Worm (Caenorhabditis elegans) whole organism, L4 larva: Measurements from ENCODE around the gene C50D2.1.

ENCODE experiments used
- F37D6.2 ChIP-seq: sonication (generic microtip); optimal IDR thresholded peaks from 2 replicates; lab custom pipeline; 2016; ENCODE audit warnings: mild to moderate bottlenecking, missing genetic modification characterization, missing compliant biosample characterization
- R02D3.7 ChIP-seq: fragments of 150-350 bp; sonication (generic microtip); optimal IDR thresholded peaks from 3 replicates; lab custom pipeline; 2014; ENCODE audit warnings: missing biosample characterization, missing genetic modification characterization
- ZK546.5 ChIP-seq, 2 experiments: sonication (generic microtip); optimal IDR thresholded peaks; 2 replicates each; lab custom pipeline; 2017; ENCODE audit warnings: missing biosample characterization in 2 of 2, missing genetic modification characterization in 2 of 2
- aha-1 ChIP-seq: fragments of 150-350 bp; peaks from one replicate; lab custom pipeline; 2014; ENCODE audit warnings: missing biosample characterization, missing genetic modification characterization
- arid-1 ChIP-seq: fragments of 200-800 bp; sonication (Bioruptor generic); conservative IDR thresholded peaks from 2 replicates; pipeline ENCODE4 v1.3.6; 2022; ENCODE audit warnings: missing genetic modification reagents, missing genetic modification characterization, missing compliant biosample characterization
- cey-2 ChIP-seq: sonication (generic microtip); optimal IDR thresholded peaks from 3 replicates; lab custom pipeline; 2017; ENCODE audit warnings: missing genetic modification characterization, mild to moderate bottlenecking, missing compliant biosample characterization, antibody characterized with exemption, borderline replicate concordance; ENCODE audit not compliant: insufficient read depth
- ctbp-1 ChIP-seq: fragments of 200-800 bp; sonication (Bioruptor generic); IDR thresholded peaks from 2 replicates; pipeline ENCODE4 v1.3.6; 2022; ENCODE audit warnings: missing genetic modification reagents, missing genetic modification characterization, missing compliant biosample characterization
- daf-16 ChIP-seq, 3 experiments: sonication (generic microtip); optimal IDR thresholded peaks; 2 replicates each; lab custom pipeline; 2016 to 2017; ENCODE audit warnings: missing genetic modification characterization in 3 of 3, missing genetic modification reagents in 3 of 3, mild to moderate bottlenecking in 2 of 3, missing compliant biosample characterization in 2 of 3, missing biosample characterization in 1 of 3, moderate library complexity in 1 of 3
- dmd-6 ChIP-seq: fragments of 200-800 bp; sonication (Bioruptor generic); IDR thresholded peaks from 2 replicates; pipeline ENCODE4 v1.3.6; 2022; ENCODE audit warnings: missing genetic modification reagents, missing genetic modification characterization, missing compliant biosample characterization
- dmd-8 ChIP-seq: fragments of 200-800 bp; sonication (Bioruptor generic); IDR thresholded peaks from 2 replicates; pipeline ENCODE4 v1.3.6; 2022; ENCODE audit warnings: missing genetic modification characterization, missing compliant biosample characterization
- dve-1 ChIP-seq: sonication (generic microtip); optimal IDR thresholded peaks from 2 replicates; lab custom pipeline; 2017; ENCODE audit warnings: antibody characterized with exemption, mild to moderate bottlenecking, missing genetic modification characterization, missing compliant biosample characterization; ENCODE audit not compliant: insufficient read depth
- egl-43 ChIP-seq: fragments of 200-800 bp; sonication (Bioruptor generic); IDR thresholded peaks from 2 replicates; pipeline ENCODE4 v1.3.6; 2022; ENCODE audit warnings: missing genetic modification reagents, missing genetic modification characterization, missing compliant biosample characterization
- gei-8 ChIP-seq: fragments of 200-800 bp; sonication (Bioruptor generic); optimal IDR thresholded peaks from 2 replicates; lab custom pipeline; 2018; ENCODE audit warnings: mild to moderate bottlenecking, missing genetic modification characterization, missing compliant biosample characterization
- hlh-11 ChIP-seq: fragments of 200-800 bp; sonication (Bioruptor generic); optimal IDR thresholded peaks from 2 replicates; lab custom pipeline; 2018; ENCODE audit warnings: mild to moderate bottlenecking, missing genetic modification characterization, missing compliant biosample characterization
- hlh-30 ChIP-seq: sonication (generic microtip); optimal IDR thresholded peaks from 2 replicates; lab custom pipeline; 2017; ENCODE audit warnings: antibody characterized with exemption, mild to moderate bottlenecking, missing genetic modification characterization, missing compliant biosample characterization; ENCODE audit not compliant: insufficient read depth
- jun-1 ChIP-seq: fragments of 150-350 bp; optimal IDR thresholded peaks from 2 replicates; lab custom pipeline; 2014; ENCODE audit warnings: missing biosample characterization, missing genetic modification reagents, missing genetic modification characterization
- lin-1 ChIP-seq: fragments of 200-800 bp; sonication (Bioruptor generic); IDR thresholded peaks from 2 replicates; pipeline ENCODE4 v1.3.6; 2022; ENCODE audit warnings: missing genetic modification reagents, missing genetic modification characterization, missing compliant biosample characterization
- lin-38 ChIP-seq: fragments of 200-800 bp; sonication (Bioruptor generic); IDR thresholded peaks from 2 replicates; pipeline ENCODE4 v1.3.6; 2022; ENCODE audit warnings: missing genetic modification reagents, missing genetic modification characterization, missing compliant biosample characterization
- lin-39 ChIP-seq: fragments of 150-350 bp; optimal IDR thresholded peaks from 2 replicates; lab custom pipeline; 2014; ENCODE audit warnings: missing biosample characterization, missing genetic modification reagents, missing genetic modification characterization
- lsy-2 ChIP-seq, 2 experiments: fragments of 150-350 bp in 1 of 2; sonication (generic microtip) in 1 of 2; optimal IDR thresholded peaks; 2 replicates each; lab custom pipeline; 2014 to 2017; ENCODE audit warnings: missing biosample characterization in 2 of 2, missing genetic modification characterization in 2 of 2
- madf-9 ChIP-seq: fragments of 200-800 bp; sonication (Bioruptor generic); conservative IDR thresholded peaks from 2 replicates; pipeline ENCODE4 v1.3.6; 2022; ENCODE audit warnings: missing genetic modification reagents, missing genetic modification characterization, missing compliant biosample characterization
- mdl-1 ChIP-seq, 2 experiments: fragments of 150-350 bp in 1 of 2; sonication (generic microtip) in 1 of 2; optimal IDR thresholded peaks; 2 replicates each; lab custom pipeline; 2014 to 2017; ENCODE audit warnings: missing biosample characterization in 2 of 2, missing genetic modification characterization in 2 of 2
- mep-1 ChIP-seq: fragments of 150-350 bp; sonication (generic microtip); optimal IDR thresholded peaks from 3 replicates; lab custom pipeline; 2014; ENCODE audit warnings: missing biosample characterization, missing genetic modification characterization
- mes-2 ChIP-seq: sonication (generic microtip); optimal IDR thresholded peaks from 2 replicates; lab custom pipeline; 2016; ENCODE audit warnings: missing genotype, mild to moderate bottlenecking, missing genetic modification characterization, missing compliant biosample characterization; ENCODE audit not compliant: poor library complexity, severe bottlenecking
- mxl-3 ChIP-seq: fragments of 200-800 bp; sonication (Bioruptor generic); optimal IDR thresholded peaks from 2 replicates; lab custom pipeline; 2018; ENCODE audit warnings: mild to moderate bottlenecking, missing genetic modification characterization, missing compliant biosample characterization
- nhr-11 ChIP-seq: fragments of 150-350 bp; optimal IDR thresholded peaks from 2 replicates; lab custom pipeline; 2014; ENCODE audit warnings: missing biosample characterization, missing genetic modification characterization
- nhr-25 ChIP-seq: sonication (generic microtip); optimal IDR thresholded peaks from 2 replicates; lab custom pipeline; 2017; ENCODE audit warnings: missing genetic modification characterization, mild to moderate bottlenecking, missing compliant biosample characterization, antibody characterized with exemption, moderate library complexity, borderline replicate concordance; ENCODE audit not compliant: insufficient read depth
- nhr-41 ChIP-seq: fragments of 200-800 bp; sonication (Bioruptor generic); IDR thresholded peaks from 2 replicates; pipeline ENCODE4 v1.3.6; 2022; ENCODE audit warnings: missing genetic modification reagents, missing genetic modification characterization, missing compliant biosample characterization
- nhr-42 ChIP-seq: fragments of 200-800 bp; sonication (Bioruptor generic); IDR thresholded peaks from 2 replicates; pipeline ENCODE4 v1.3.6; 2022; ENCODE audit warnings: missing genetic modification characterization, missing compliant biosample characterization
- nhr-48 ChIP-seq: sonication (generic microtip); optimal IDR thresholded peaks from 2 replicates; lab custom pipeline; 2016; ENCODE audit warnings: mild to moderate bottlenecking, missing genetic modification characterization, missing compliant biosample characterization
- nhr-6 ChIP-seq: fragments of 150-350 bp; optimal IDR thresholded peaks from 2 replicates; lab custom pipeline; 2014; ENCODE audit warnings: missing biosample characterization, missing genetic modification characterization
- nhr-77 ChIP-seq: fragments of 150-350 bp; optimal IDR thresholded peaks from 2 replicates; lab custom pipeline; 2014; ENCODE audit warnings: missing biosample characterization, missing genetic modification characterization
- pqm-1 ChIP-seq: sonication (generic microtip); optimal IDR thresholded peaks from 2 replicates; lab custom pipeline; 2017; ENCODE audit warnings: missing biosample characterization, missing genetic modification characterization
- snpc-4 ChIP-seq: fragments of 150-350 bp; optimal IDR thresholded peaks from 2 replicates; lab custom pipeline; 2014; ENCODE audit warnings: missing biosample characterization, missing genetic modification characterization
- spr-3 ChIP-seq: fragments of 200-800 bp; sonication (Bioruptor generic); optimal IDR thresholded peaks from 2 replicates; lab custom pipeline; 2018; ENCODE audit warnings: mild to moderate bottlenecking, missing genetic modification characterization, missing compliant biosample characterization
- tra-1 ChIP-seq: fragments of 200-800 bp; sonication (Bioruptor generic); IDR thresholded peaks from 2 replicates; pipeline ENCODE4 v1.3.6; 2022; ENCODE audit warnings: missing genetic modification reagents, missing genetic modification characterization, missing compliant biosample characterization
- unc-39 ChIP-seq: sonication (generic microtip); optimal IDR thresholded peaks from 2 replicates; lab custom pipeline; 2017; ENCODE audit warnings: missing biosample characterization, missing genetic modification characterization
- unc-62 ChIP-seq, 3 experiments: fragments of 150-350 bp in 1 of 3; sonication (generic microtip); optimal IDR thresholded peaks in 2 of 3; peaks in 1 of 3; 1 replicate in 1 of 3; 2 replicates in 2 of 3; lab custom pipeline; 2014 to 2017; ENCODE audit warnings: missing biosample characterization in 3 of 3, missing genetic modification characterization in 3 of 3, missing genetic modification reagents in 3 of 3, missing genotype in 1 of 3
- zip-2 ChIP-seq: fragments of 150-350 bp; optimal IDR thresholded peaks from 2 replicates; lab custom pipeline; 2014; ENCODE audit warnings: missing biosample characterization, missing genetic modification characterization
- ztf-11 ChIP-seq: fragments of 150-350 bp; optimal IDR thresholded peaks from 2 replicates; lab custom pipeline; 2014; ENCODE audit warnings: missing biosample characterization, missing genetic modification characterization

The C50D2.1 gene

DNA sequence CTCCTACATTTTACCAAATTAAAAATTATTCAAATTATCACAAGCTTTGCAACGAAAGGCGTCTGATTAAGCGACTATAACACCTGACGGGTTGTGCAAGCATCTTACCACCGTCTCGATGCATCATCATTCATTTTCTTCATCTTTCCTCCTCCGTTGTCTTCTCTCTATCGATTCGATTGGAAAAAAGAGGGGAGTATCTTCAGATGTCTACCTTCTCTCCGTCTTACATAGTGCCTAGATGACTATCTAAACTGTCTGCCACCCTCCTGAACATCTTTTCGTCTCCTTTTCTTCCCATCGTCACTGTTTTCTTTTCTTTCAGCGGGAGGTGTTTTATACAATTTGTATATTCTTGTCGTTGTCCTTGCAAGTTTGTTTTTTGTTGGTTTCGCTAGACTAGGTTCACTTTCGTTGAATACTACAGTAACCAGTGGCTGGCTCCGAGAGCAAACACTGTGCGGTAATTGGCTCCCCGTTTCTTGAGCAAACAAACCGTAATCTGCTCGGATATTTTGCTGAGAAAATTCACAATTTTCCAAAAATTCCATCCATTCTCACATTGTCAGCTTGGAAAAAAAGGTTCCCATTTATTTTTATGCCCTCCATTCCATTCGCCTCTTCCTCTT is 48.0 kb downstream of the C50D2.1 start (continued):
- TF ChIP-seq mes-2 (tag; lab: Kevin White, UChicago), result peak; percentile 61
- peak; percentile 70 for TF ChIP-seq nhr-6 (tag; lab: Kevin White, UChicago)
- no peak for TF ChIP-seq arid-1
- peak; percentile 33 for TF ChIP-seq pqm-1
- no peak for TF ChIP-seq dmd-8 (GFP tag; lab: Robert Waterston, UW)

ce11 chrII:160561-161123 is 49.3 kb downstream of the C50D2.1 start:
- no peak for TF ChIP-seq unc-39 (tag; lab: Kevin White, UChicago)
- TF ChIP-seq ZK546.5 (tag; optimal IDR thresholded peaks at IDR 0.05; lab: Kevin White, UChicago), result no peak
- peak; percentile 76 for TF ChIP-seq nhr-11 (tag; lab: Kevin White, UChicago)
- TF ChIP-seq hlh-30 (tag; lab: Kevin White, UChicago), result peak; percentile 28
- no peak for TF ChIP-seq mxl-3 (GFP tag; lab: Kevin White, UChicago)
- TF ChIP-seq spr-3 (GFP tag; lab: Kevin White, UChicago), result no peak
- peak; percentile 95 for TF ChIP-seq aha-1 (tag; lab: Kevin White, UChicago)
- TF ChIP-seq nhr-41 (GFP tag; lab: Robert Waterston, UW), result no peak
- no peak for TF ChIP-seq gei-8 (GFP tag; lab: Kevin White, UChicago)
- 0 out of 2 replicates have a peak, but pooled peaks have one; percentile 29 for TF ChIP-seq egl-43 (GFP tag; lab: Robert Waterston, UW)
- no peak for TF ChIP-seq mdl-1 (tag; optimal IDR thresholded peaks at IDR 0.05; lab: Kevin White, UChicago)

- TF ChIP-seq mxl-3 (GFP tag; lab: Kevin White, UChicago), result peak; percentile 8
- no peak for TF ChIP-seq nhr-42 (GFP tag; lab: Robert Waterston, UW)
- no peak for TF ChIP-seq lsy-2 (tag; optimal IDR thresholded peaks at IDR 0.05; lab: Kevin White, UChicago)
- TF ChIP-seq snpc-4 (tag; lab: Kevin White, UChicago), result no peak
- TF ChIP-seq hlh-11, result peak; percentile 45
- TF ChIP-seq ctbp-1, result no peak
- no peak for TF ChIP-seq lin-1 (GFP tag; lab: Robert Waterston, UW)
- no peak for TF ChIP-seq madf-9 (GFP tag; lab: Robert Waterston, UW)
- no peak for TF ChIP-seq gei-8 (GFP tag; lab: Kevin White, UChicago)
- TF ChIP-seq zip-2, result no peak
- TF ChIP-seq ZK546.5 (tag; optimal IDR thresholded peaks at IDR 0.05; lab: Kevin White, UChicago), result no peak
Measured at ce11 chrII:161275-161674, 49.9 kb downstream of the C50D2.1 start.

DNA sequence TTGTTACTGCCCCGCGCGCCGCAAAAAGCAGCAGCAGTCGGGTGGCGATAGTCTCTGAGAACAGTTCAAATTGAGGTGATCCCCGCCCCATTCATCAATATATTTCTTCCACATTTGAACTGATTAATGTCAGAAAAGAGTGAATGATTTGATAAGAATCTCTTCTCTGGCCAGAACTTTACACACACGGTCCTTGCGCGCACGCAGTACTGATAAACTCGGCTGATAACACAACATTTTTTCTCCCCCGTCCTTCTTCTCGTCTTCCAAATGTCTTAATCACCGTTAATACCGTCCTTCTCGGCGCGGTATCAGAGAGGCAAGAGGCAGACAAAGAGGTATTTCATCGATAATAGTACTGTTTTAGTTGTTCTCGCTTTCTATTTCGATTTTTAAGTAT is 50.8 kb downstream of the C50D2.1 start, which contains the start of gene etr-1:
Gene etr-1 (plus strand): TSS at position 193 of the 400 bp plus-strand sequence.
- TF ChIP-seq dve-1 (tag; lab: Kevin White, UChicago) (peak; percentile 88), pqm-1 (peak; percentile 97), hlh-11 (peak; percentile 94), mes-2 (tag; lab: Kevin White, UChicago) (peak; percentile 44), R02D3.7 (tag; lab: Kevin White, UChicago) (no peak), unc-62 (GFP tag; optimal IDR thresholded peaks at IDR 0.05 in 1 of 2; lab: Kevin White, UChicago) (peak in 1 of 2 experiments; percentile 13), unc-62 (tag; optimal IDR thresholded peaks at IDR 0.05; lab: Kevin White, UChicago) (no peak), arid-1 (0 out of 2 replicates have a peak, but pooled peaks have one; percentile 21), lin-38 (GFP tag; lab: Robert Waterston, UW) (peak; percentile 25; the same call in 1 of the 2 replicates), nhr-25 (tag; lab: Kevin White, UChicago) (peak; percentile 16), lin-39 (no peak), nhr-77 (tag; lab: Kevin White, UChicago) (peak; percentile 66), lsy-2 (tag; optimal IDR thresholded peaks at IDR 0.05; lab: Kevin White, UChicago) (peak in 1 of 2 experiments; percentile 47), nhr-48 (tag; lab: Kevin White, UChicago) (peak; percentile 71), F37D6.2 (tag; lab: Kevin White, UChicago) (no peak), aha-1 (tag; lab: Kevin White, UChicago) (peak; percentile 37), jun-1 (tag; lab: Kevin White, UChicago) (peak; percentile 22), daf-16 (GFP tag; optimal IDR thresholded peaks at IDR 0.05; lab: Kevin White, UChicago) (no peak), daf-16 (tag; optimal IDR thresholded peaks at IDR 0.05; lab: Kevin White, UChicago) (peak; percentile 82), gei-8 (GFP tag; lab: Kevin White, UChicago) (no peak), tra-1 (GFP tag; lab: Robert Waterston, UW) (peak; percentile 84), cey-2 (peak; percentile 48), lin-1 (GFP tag; lab: Robert Waterston, UW) (peak; percentile 70), dmd-8 (GFP tag; lab: Robert Waterston, UW) (no peak), ztf-11 (no peak), dmd-6 (GFP tag; lab: Robert Waterston, UW) (peak; percentile 92), mep-1 (tag; lab: Kevin White, UChicago) (peak; percentile 16)
